Fruit fly (Drosophila melanogaster) whole organism, embryonic: Measurements from ENCODE around the gene ago.

Experiments
- Bdp1 ChIP-seq: fragments of 200-800 bp; sonication (Bioruptor generic); optimal IDR thresholded peaks from 3 replicates; lab custom pipeline; 2016; ENCODE audit warnings: missing biosample characterization, missing genetic modification characterization
- CG12104 ChIP-seq: fragments of 200-800 bp; sonication (Bioruptor generic); optimal IDR thresholded peaks from 3 replicates; lab custom pipeline; 2016; ENCODE audit warnings: missing biosample characterization, missing genetic modification characterization
- CG1233 ChIP-seq: fragments of 200-800 bp; sonication (Bioruptor generic); optimal IDR thresholded peaks from 4 replicates; lab custom pipeline; 2018; ENCODE audit warnings: missing biosample characterization, mild to moderate bottlenecking, missing genetic modification characterization
- CG12744 ChIP-seq: fragments of 200-800 bp; sonication (Bioruptor generic); optimal IDR thresholded peaks from 2 replicates; lab custom pipeline; 2016; ENCODE audit warnings: missing biosample characterization, missing genetic modification characterization
- CG13424 ChIP-seq: fragments of 200-800 bp; sonication (Bioruptor generic); optimal IDR thresholded peaks from 2 replicates; lab custom pipeline; 2019; ENCODE audit warnings: missing biosample characterization, mild to moderate bottlenecking, missing genetic modification characterization, moderate library complexity
- CG14710 ChIP-seq: fragments of 200-800 bp; sonication (Bioruptor generic); optimal IDR thresholded peaks from 3 replicates; lab custom pipeline; 2019; ENCODE audit warnings: missing biosample characterization, mild to moderate bottlenecking, missing genetic modification characterization, moderate library complexity
- CG14965 ChIP-seq: fragments of 200-800 bp; sonication (Bioruptor generic); optimal IDR thresholded peaks from 2 replicates; lab custom pipeline; 2016; ENCODE audit warnings: missing biosample characterization, missing genetic modification characterization, borderline replicate concordance
- CG15011 ChIP-seq: fragments of 200-800 bp; sonication (Bioruptor generic); optimal IDR thresholded peaks from 3 replicates; lab custom pipeline; 2018; ENCODE audit warnings: missing biosample characterization, mild to moderate bottlenecking, missing genetic modification characterization
- CG16863 ChIP-seq: fragments of 200-800 bp; sonication (Bioruptor generic); optimal IDR thresholded peaks from 3 replicates; lab custom pipeline; 2016; ENCODE audit warnings: missing biosample characterization, missing genetic modification characterization
- CG17186 ChIP-seq: fragments of 200-800 bp; sonication (Bioruptor generic); optimal IDR thresholded peaks from 3 replicates; lab custom pipeline; 2017; ENCODE audit warnings: missing biosample characterization, missing genetic modification reagents, missing genetic modification characterization
- CG17612 ChIP-seq: fragments of 200-800 bp; sonication (Bioruptor generic); IDR thresholded peaks from 2 replicates; pipeline ENCODE4 v1.3.6; 2022; ENCODE audit warnings: missing biosample characterization, missing genetic modification characterization
- CG2678 ChIP-seq: fragments of 200-800 bp; sonication (Bioruptor generic); optimal IDR thresholded peaks from 3 replicates; lab custom pipeline; 2019; ENCODE audit warnings: missing biosample characterization, mild to moderate bottlenecking, missing genetic modification characterization, moderate library complexity
- CG32767 ChIP-seq: fragments of 200-800 bp; sonication (Bioruptor generic); IDR thresholded peaks from 2 replicates; pipeline ENCODE4 v1.3.6; 2022; ENCODE audit warnings: missing biosample characterization, missing genetic modification characterization
- CG42726 ChIP-seq: fragments of 200-800 bp; sonication (Bioruptor generic); IDR thresholded peaks from 2 replicates; pipeline ENCODE4 v1.3.6; 2022; ENCODE audit warnings: missing biosample characterization, missing genetic modification characterization; ENCODE audit not compliant: partially characterized antibody
- CG4617 ChIP-seq: fragments of 200-800 bp; sonication (Bioruptor generic); optimal IDR thresholded peaks from 3 replicates; lab custom pipeline; 2016; ENCODE audit warnings: missing biosample characterization, missing genetic modification characterization, borderline replicate concordance
- CG5180 ChIP-seq: fragments of 200-800 bp; sonication (Bioruptor generic); optimal IDR thresholded peaks from 3 replicates; lab custom pipeline; 2017; ENCODE audit warnings: missing biosample characterization, missing genetic modification characterization, mild to moderate bottlenecking, moderate library complexity, missing genetic modification reagents
- CG6175 ChIP-seq: fragments of 200-800 bp; sonication (Bioruptor generic); IDR thresholded peaks from 3 replicates; pipeline ENCODE4 v1.3.6; 2022; ENCODE audit warnings: missing biosample characterization, missing genetic modification characterization
- CG6854 ChIP-seq: fragments of 200-800 bp; sonication (Bioruptor generic); optimal IDR thresholded peaks from 3 replicates; lab custom pipeline; 2017; ENCODE audit warnings: missing biosample characterization, mild to moderate bottlenecking, missing genetic modification characterization
- CG8478 ChIP-seq: fragments of >200 bp; optimal IDR thresholded peaks from 2 replicates; lab custom pipeline; 2018
- CG9876 ChIP-seq: fragments of 200-800 bp; sonication (Bioruptor generic); optimal IDR thresholded peaks from 2 replicates; lab custom pipeline; 2016; ENCODE audit warnings: missing biosample characterization, missing genetic modification characterization
- Drgx ChIP-seq: fragments of 200-800 bp; sonication (Bioruptor generic); IDR thresholded peaks from 2 replicates; pipeline ENCODE4 v1.3.6; 2022; ENCODE audit warnings: missing biosample characterization, missing genetic modification characterization
- Hmx ChIP-seq: fragments of 200-800 bp; sonication (Bioruptor generic); optimal IDR thresholded peaks from 2 replicates; lab custom pipeline; 2016; ENCODE audit warnings: missing biosample characterization, missing genetic modification characterization
- Hr3 ChIP-seq: fragments of 200-800 bp; sonication (Bioruptor generic); optimal IDR thresholded peaks from 3 replicates; lab custom pipeline; 2016; ENCODE audit warnings: missing biosample characterization, missing genetic modification characterization
- MBD-R2 ChIP-seq: fragments of 200-800 bp; sonication (Bioruptor generic); IDR thresholded peaks from 2 replicates; pipeline ENCODE4 v1.3.6; 2022; ENCODE audit warnings: missing biosample characterization, missing genetic modification characterization
- MTF-1 ChIP-seq: fragments of 200-800 bp; sonication (Bioruptor generic); optimal IDR thresholded peaks from 2 replicates; lab custom pipeline; 2018; ENCODE audit warnings: missing biosample characterization, mild to moderate bottlenecking, missing genetic modification characterization, borderline replicate concordance
- Med ChIP-seq: fragments of 200-800 bp; sonication (Bioruptor generic); peaks from one replicate; lab custom pipeline; 2016; ENCODE audit warnings: missing biosample characterization, missing genetic modification characterization, mild to moderate bottlenecking, inconsistent platforms, moderate library complexity
- Mes4 ChIP-seq: fragments of 200-800 bp; sonication (Bioruptor generic); optimal IDR thresholded peaks from 2 replicates; lab custom pipeline; 2016; ENCODE audit warnings: missing biosample characterization, missing genetic modification characterization
- NfI ChIP-seq: fragments of 200-800 bp; sonication (Bioruptor generic); optimal IDR thresholded peaks from 3 replicates; lab custom pipeline; 2018; ENCODE audit warnings: missing biosample characterization, mild to moderate bottlenecking, missing genetic modification characterization, moderate library complexity
- Trl ChIP-seq, 3 experiments: fragments of >200 bp in 2 of 3; fragments of 200-800 bp in 1 of 3; sonication (Bioruptor generic) in 1 of 3; optimal IDR thresholded peaks; 2 replicates in 1 of 3; 3 replicates in 2 of 3; lab custom pipeline; 2016 to 2017; ENCODE audit warnings: missing biosample characterization in 1 of 3, missing genetic modification characterization in 1 of 3
- YL-1 ChIP-seq: fragments of 200-800 bp; sonication (Bioruptor generic); optimal IDR thresholded peaks from 3 replicates; lab custom pipeline; 2017; ENCODE audit warnings: missing biosample characterization, mild to moderate bottlenecking, missing genetic modification characterization
- ab ChIP-seq: fragments of 200-800 bp; sonication (Bioruptor generic); optimal IDR thresholded peaks from 2 replicates; lab custom pipeline; 2016; ENCODE audit warnings: missing biosample characterization, missing genetic modification characterization
- bsh ChIP-seq, 2 experiments: fragments of 200-800 bp; sonication (Bioruptor generic); optimal IDR thresholded peaks; 2 replicates each; lab custom pipeline; 2017 to 2018; ENCODE audit warnings: mild to moderate bottlenecking in 2 of 2, missing biosample characterization in 2 of 2, missing genetic modification characterization in 2 of 2, moderate library complexity in 1 of 2
- caup ChIP-seq: fragments of 200-800 bp; sonication (Bioruptor generic); optimal IDR thresholded peaks from 3 replicates; lab custom pipeline; 2017; ENCODE audit warnings: missing biosample characterization, mild to moderate bottlenecking, missing genetic modification characterization, moderate library complexity; ENCODE audit not compliant: severe bottlenecking
- ems ChIP-seq: fragments of 200-800 bp; sonication (Bioruptor generic); optimal IDR thresholded peaks from 3 replicates; lab custom pipeline; 2016; ENCODE audit warnings: missing biosample characterization, missing genetic modification characterization
- fd3F ChIP-seq: fragments of 200-800 bp; sonication (Bioruptor generic); optimal IDR thresholded peaks from 2 replicates; lab custom pipeline; 2018; ENCODE audit warnings: missing biosample characterization, mild to moderate bottlenecking, missing genetic modification characterization, moderate library complexity
- ind ChIP-seq: fragments of 200-800 bp; sonication (Bioruptor generic); optimal IDR thresholded peaks from 3 replicates; lab custom pipeline; 2016; ENCODE audit warnings: missing biosample characterization, missing genetic modification characterization
- kay ChIP-seq: fragments of 200-800 bp; sonication (Bioruptor generic); optimal IDR thresholded peaks from 2 replicates; lab custom pipeline; 2016; ENCODE audit warnings: missing biosample characterization, missing genetic modification characterization
- lmd ChIP-seq: fragments of 200-800 bp; sonication (Bioruptor generic); IDR thresholded peaks from 2 replicates; pipeline ENCODE4 v1.3.6; 2022; ENCODE audit warnings: missing biosample characterization, missing genetic modification characterization
- nau ChIP-seq: fragments of 200-800 bp; sonication (Bioruptor generic); optimal IDR thresholded peaks from 3 replicates; lab custom pipeline; 2017; ENCODE audit warnings: missing biosample characterization, mild to moderate bottlenecking, missing genetic modification characterization, missing genetic modification reagents
- nom ChIP-seq: fragments of 200-800 bp; sonication (Bioruptor generic); optimal IDR thresholded peaks from 2 replicates; lab custom pipeline; 2017; ENCODE audit warnings: missing biosample characterization, missing genetic modification characterization, mild to moderate bottlenecking, moderate library complexity, missing genetic modification reagents
- pzg ChIP-seq: fragments of 200-800 bp; sonication (Bioruptor generic); optimal IDR thresholded peaks from 3 replicates; lab custom pipeline; 2018; ENCODE audit warnings: missing biosample characterization, mild to moderate bottlenecking, missing genetic modification characterization, moderate library complexity
- so ChIP-seq: fragments of 200-800 bp; sonication (Bioruptor generic); IDR thresholded peaks from 3 replicates; pipeline ENCODE4 v1.3.6; 2022; ENCODE audit warnings: missing biosample characterization, missing genetic modification characterization
- sqz ChIP-seq: fragments of 200-800 bp; sonication (Bioruptor generic); optimal IDR thresholded peaks from 3 replicates; lab custom pipeline; 2018; ENCODE audit warnings: missing biosample characterization, mild to moderate bottlenecking, missing genetic modification characterization
- trem ChIP-seq: fragments of 200-800 bp; optimal IDR thresholded peaks from 3 replicates; lab custom pipeline; 2019; ENCODE audit warnings: missing biosample characterization, mild to moderate bottlenecking, missing genetic modification characterization, moderate library complexity
- ttk ChIP-seq: fragments of 200-800 bp; sonication (Bioruptor generic); IDR thresholded peaks from 2 replicates; pipeline ENCODE4 v2.1.2; 2022; ENCODE audit warnings: missing biosample characterization, missing genetic modification characterization
- wor ChIP-seq: fragments of 200-800 bp; sonication (Bioruptor generic); IDR thresholded peaks from 2 replicates; pipeline ENCODE4 v1.3.6; 2022; ENCODE audit warnings: missing biosample characterization, missing genetic modification characterization
- zfh1 ChIP-seq: fragments of 200-800 bp; sonication (Bioruptor generic); IDR thresholded peaks from 3 replicates; pipeline ENCODE4 v1.3.6; 2022; ENCODE audit warnings: missing biosample characterization, missing genetic modification characterization

Gene ago

DNA sequence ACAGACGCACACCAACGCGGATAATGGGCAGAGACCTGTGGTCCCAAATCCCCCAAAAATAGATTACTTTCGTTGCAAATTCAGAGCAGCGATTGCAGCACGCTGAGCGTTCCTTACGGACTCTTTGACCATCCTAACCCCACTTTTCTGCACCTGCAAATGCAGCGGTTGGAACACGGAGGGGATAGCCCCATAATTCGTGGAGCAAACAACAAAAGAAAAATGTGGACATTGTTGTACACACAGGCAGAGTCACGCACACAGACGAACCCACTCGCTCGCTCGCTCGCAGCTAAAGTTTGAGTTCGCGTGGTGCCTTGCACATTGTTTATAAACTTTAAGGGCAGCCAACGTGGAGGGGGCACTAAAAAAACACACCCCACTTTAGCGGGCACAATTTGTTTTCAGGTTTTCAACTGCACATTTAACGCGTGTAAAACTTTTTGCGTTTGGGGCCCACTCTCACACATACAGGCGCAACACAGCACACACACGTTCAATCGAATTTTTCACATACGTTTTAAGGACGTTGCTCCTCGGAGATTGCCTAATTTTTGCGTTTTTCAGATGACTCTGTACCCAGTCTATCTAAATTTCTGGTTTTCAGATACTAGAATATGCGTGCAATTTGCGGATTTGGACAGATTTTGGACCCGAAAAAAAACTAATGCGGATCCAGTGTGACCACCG is 350 bp downstream of the ago start (continued):
- TF ChIP-seq NfI (GFP tag; lab: Kevin White, UChicago) (no peak), Med (GFP tag; lab: Kevin White, UChicago) (peak; percentile 20), CG14965 (GFP tag; lab: Kevin White, UChicago) (no peak), CG5180 (GFP tag; lab: Kevin White, UChicago) (peak; percentile 4), CG2678 (no peak), sqz (no peak), CG42726 (GFP tag; lab: Robert Waterston, UW) (no peak), Trl (optimal IDR thresholded peaks at IDR 0.05; lab: Kevin White, UChicago) (peak in 1 of 2 experiments; percentile 13), Trl (GFP tag; optimal IDR thresholded peaks at IDR 0.05; lab: Kevin White, UChicago) (no peak), CG8478 (lab: Kevin White, UChicago) (peak; percentile 10), CG15011 (GFP tag; lab: Kevin White, UChicago) (no peak), caup (no peak), CG17186 (GFP tag; lab: Kevin White, UChicago) (no peak), ind (no peak), ems (GFP tag; lab: Kevin White, UChicago) (no peak), CG9876 (GFP tag; lab: Kevin White, UChicago) (no peak), CG12744 (GFP tag; lab: Kevin White, UChicago) (no peak), ab (GFP tag; lab: Kevin White, UChicago) (no peak), CG32767 (GFP tag; lab: Robert Waterston, UW) (peak; percentile 57; the same call in 1 of the 2 replicates), MBD-R2 (GFP tag; lab: Robert Waterston, UW) (peak; percentile 26), lmd (GFP tag; lab: Robert Waterston, UW) (0 out of 2 replicates have a peak, but pooled peaks have one; percentile 12), fd3F (GFP tag; lab: Kevin White, UChicago) (no peak), wor (no peak), CG4617 (GFP tag; lab: Kevin White, UChicago) (peak; percentile 46), bsh (GFP tag; optimal IDR thresholded peaks at IDR 0.05; lab: Kevin White, UChicago) (no peak), CG14710 (tag; lab: Kevin White, UChicago) (no peak), nau (no peak), CG17612 (GFP tag; lab: Robert Waterston, UW) (no peak), CG12104 (GFP tag; lab: Kevin White, UChicago) (peak; percentile 6), CG16863 (GFP tag; lab: Kevin White, UChicago) (no peak), Mes4 (GFP tag; lab: Kevin White, UChicago) (no peak), nom (GFP tag; lab: Kevin White, UChicago) (no peak), zfh1 (GFP tag; lab: Robert Waterston, UW) (no peak), MTF-1 (GFP tag; lab: Kevin White, UChicago) (no peak), CG6175 (GFP tag; lab: Robert Waterston, UW) (no peak), kay (GFP tag; lab: Kevin White, UChicago) (no peak), ttk (0 out of 2 replicates have a peak, but pooled peaks have one; percentile 17), Bdp1 (no peak), CG13424 (tag; lab: Kevin White, UChicago) (no peak), trem (tag; lab: Kevin White, UChicago) (no peak), Hr3 (GFP tag; lab: Kevin White, UChicago) (no peak), CG6854 (no peak), CG1233 (GFP tag; lab: Kevin White, UChicago) (no peak), Drgx (GFP tag; lab: Robert Waterston, UW) (no peak), Hmx (GFP tag; lab: Kevin White, UChicago) (no peak), YL-1 (GFP tag; lab: Kevin White, UChicago) (peak; percentile 30), so (GFP tag; lab: Robert Waterston, UW) (0 out of 3 replicates have a peak, but pooled peaks have one; percentile 12), pzg (GFP tag; lab: Kevin White, UChicago) (peak; percentile 22)
